Worm (Caenorhabditis elegans): Measurements from ENCODE around the gene moma-1.

moma-1 gene

ce11 chrIII:834443-834815, 17.8 kb downstream of the moma-1 start (continued):
- TF ChIP-seq php-3 (GFP tag; IDR thresholded peaks at IDR 0.05) (0 out of 2 replicates have a peak, but pooled peaks have one; percentile 23), ceh-44 (GFP tag; IDR thresholded peaks at IDR 0.05) (no peak), daf-8 (GFP tag; IDR thresholded peaks at IDR 0.05) (no peak), ZK337.2 (GFP tag; IDR thresholded peaks at IDR 0.05) (0 out of 2 replicates have a peak, but pooled peaks have one; percentile 2), Y105C5A.15 (GFP tag; IDR thresholded peaks at IDR 0.05) (no peak), mxl-2 (GFP tag; conservative IDR thresholded peaks at IDR 0.05) (no peak), hmg-1.1 (GFP tag; IDR thresholded peaks at IDR 0.05) (0 out of 2 replicates have a peak, but pooled peaks have one; percentile 13), nhr-41 (GFP tag; IDR thresholded peaks at IDR 0.05) (no peak), lsy-2 (tag; optimal IDR thresholded peaks at IDR 0.05) (no peak), ctbp-1 (GFP tag; IDR thresholded peaks at IDR 0.05) (no peak), snpc-4 (tag; optimal IDR thresholded peaks at IDR 0.05) (no peak), tra-1 (GFP tag; IDR thresholded peaks at IDR 0.05) (no peak; the same call in 1 of the 2 replicates), Y48G9A.11 (GFP tag; IDR thresholded peaks at IDR 0.05) (no peak), set-16 (GFP tag; IDR thresholded peaks at IDR 0.05) (peak; percentile 90), nhr-111 (GFP tag; optimal IDR thresholded peaks at IDR 0.05) (no peak), nhr-10 (tag; optimal IDR thresholded peaks at IDR 0.05) (no peak), daf-16 (GFP tag; optimal IDR thresholded peaks at IDR 0.05) (no peak), daf-16 (tag; optimal IDR thresholded peaks at IDR 0.05) (no peak), ces-1 (GFP tag; optimal IDR thresholded peaks at IDR 0.05) (no peak), fos-1 (tag; optimal IDR thresholded peaks at IDR 0.05) (no peak), nhr-48 (tag; optimal IDR thresholded peaks at IDR 0.05) (no peak), tag-97 (GFP tag; IDR thresholded peaks at IDR 0.05) (no peak), zfp-3 (GFP tag; conservative IDR thresholded peaks at IDR 0.05) (no peak), unc-39 (tag; optimal IDR thresholded peaks at IDR 0.05) (no peak), fkh-10 (GFP tag; optimal IDR thresholded peaks at IDR 0.05) (no peak), gei-8 (GFP tag; optimal IDR thresholded peaks at IDR 0.05) (no peak), lin-15B (tag; optimal IDR thresholded peaks at IDR 0.05) (no peak), nhr-237 (tag; optimal IDR thresholded peaks at IDR 0.05) (no peak)

DNA sequence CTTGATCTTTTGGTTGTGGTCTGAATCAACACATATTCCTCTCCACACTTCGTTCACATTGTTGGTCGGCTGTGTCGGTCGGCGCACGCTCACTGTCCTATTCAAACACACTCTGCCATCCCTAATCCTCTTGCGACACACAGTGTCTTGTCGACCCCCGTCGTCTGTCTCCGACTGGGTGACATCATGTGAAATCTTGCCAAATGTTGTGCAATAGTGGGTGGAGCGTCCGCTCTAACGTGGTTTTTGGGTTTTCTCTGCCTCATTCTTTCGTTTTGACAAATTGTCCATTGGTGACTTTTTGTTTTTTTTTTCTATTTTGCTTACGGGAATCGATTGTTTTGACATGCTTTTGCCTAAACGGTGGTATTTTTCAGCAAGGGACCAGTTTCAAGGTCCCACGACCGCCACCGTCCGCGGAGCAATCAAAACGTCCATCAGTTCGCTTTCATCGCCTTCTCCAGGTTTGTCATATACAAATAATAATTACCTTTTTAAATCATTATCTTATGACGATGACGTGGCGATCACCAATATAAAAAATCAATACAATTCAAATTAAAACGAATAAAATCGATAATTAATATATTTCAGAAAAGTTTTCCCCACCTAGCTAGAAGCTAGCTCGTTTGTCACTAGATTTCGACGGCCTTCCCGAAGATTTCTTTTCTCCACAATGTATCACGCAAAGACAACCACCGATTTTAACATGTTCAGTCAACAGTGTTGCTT, 18.3 kb downstream of the moma-1 start:
- TF ChIP-seq lin-39 (tag; optimal IDR thresholded peaks at IDR 0.05) (no peak), mxl-2 (GFP tag; conservative IDR thresholded peaks at IDR 0.05) (0 out of 2 replicates have a peak, but pooled peaks have one; percentile 3), spr-1 (tag; optimal IDR thresholded peaks at IDR 0.05) (peak; percentile 75), lin-15B (tag; optimal IDR thresholded peaks at IDR 0.05) (no peak), duxl-1 (tag; optimal IDR thresholded peaks at IDR 0.05; ENCODE audit: poor library complexity) (peak; percentile 13), unc-62 (GFP tag; optimal IDR thresholded peaks at IDR 0.05 in 1 of 2) (peak; percentile 25 to 100), unc-62 (tag; optimal IDR thresholded peaks at IDR 0.05) (no peak), zip-2 (tag; optimal IDR thresholded peaks at IDR 0.05) (no peak), madf-9 (GFP tag; conservative IDR thresholded peaks at IDR 0.05) (peak; percentile 57; the same call in 1 of the 2 replicates), pqm-1 (tag; optimal IDR thresholded peaks at IDR 0.05) (peak; percentile 35), daf-16 (GFP tag; optimal IDR thresholded peaks at IDR 0.05) (peak; percentile 17 to 53), daf-16 (tag; optimal IDR thresholded peaks at IDR 0.05) (peak; percentile 88), nhr-10 (tag; optimal IDR thresholded peaks at IDR 0.05) (peak; percentile 88), cey-2 (tag; optimal IDR thresholded peaks at IDR 0.05; ENCODE audit: borderline replicate concordance, insufficient read depth) (peak; percentile 82), ctbp-1 (GFP tag; IDR thresholded peaks at IDR 0.05) (peak; percentile 82), egl-43 (GFP tag; IDR thresholded peaks at IDR 0.05) (peak; percentile 78), fos-1 (tag; optimal IDR thresholded peaks at IDR 0.05) (peak; percentile 78), zag-1 (tag; optimal IDR thresholded peaks at IDR 0.05) (peak; percentile 10), ztf-7 (tag; optimal IDR thresholded peaks at IDR 0.05) (peak; percentile 98), hif-1 (tag; optimal IDR thresholded peaks at IDR 0.05) (peak; percentile 52 to 88), php-3 (GFP tag; IDR thresholded peaks at IDR 0.05) (peak; percentile 77), gei-8 (GFP tag; optimal IDR thresholded peaks at IDR 0.05) (peak; percentile 72), nhr-111 (GFP tag; optimal IDR thresholded peaks at IDR 0.05) (no peak), hlh-30 (tag; optimal IDR thresholded peaks at IDR 0.05; ENCODE audit: insufficient read depth) (peak; percentile 98), rbr-2 (tag; optimal IDR thresholded peaks at IDR 0.05) (peak; percentile 85), ceh-28 (tag; optimal IDR thresholded peaks at IDR 0.05) (peak; percentile 66), set-16 (GFP tag; IDR thresholded peaks at IDR 0.05) (peak; percentile 55; the same call in 1 of the 2 replicates), madf-5 (GFP tag; IDR thresholded peaks at IDR 0.05) (peak in 1 of 2 experiments; percentile 52; a peak in 1 of 4 replicates), lin-38 (GFP tag; IDR thresholded peaks at IDR 0.05) (peak; percentile 70), unc-39 (tag; optimal IDR thresholded peaks at IDR 0.05) (no peak), R02D3.7 (tag; optimal IDR thresholded peaks at IDR 0.05) (no peak), skn-1 (tag; optimal IDR thresholded peaks at IDR 0.05) (no peak)

Measured in whole organism, L4 larva.